Worm (Caenorhabditis elegans) whole organism, L4 larva: ENCODE results near the gene F37H8.6.
A peak's percentile ranks its signal among the peaks of the same experiment; 100 is the strongest.

ENCODE experiments used
- F10B5.3 ChIP-seq: sonication (generic microtip); optimal IDR thresholded peaks from 2 replicates; lab custom pipeline; 2016; ENCODE audit warnings: mild to moderate bottlenecking, missing genetic modification characterization, missing compliant biosample characterization
- F26F4.8 ChIP-seq: fragments of 200-800 bp; sonication (Bioruptor generic); conservative IDR thresholded peaks from 2 replicates; pipeline ENCODE4 v1.3.6; 2022; ENCODE audit warnings: missing genetic modification characterization, missing compliant biosample characterization
- F44E2.7 ChIP-seq: fragments of 200-800 bp; sonication (Bioruptor generic); IDR thresholded peaks from 2 replicates; pipeline ENCODE4 v2.1.2; 2022; ENCODE audit warnings: missing genetic modification characterization, missing compliant biosample characterization
- F49E8.2 ChIP-seq: sonication (generic microtip); optimal IDR thresholded peaks from 2 replicates; lab custom pipeline; 2016; ENCODE audit warnings: missing compliant biosample characterization, mild to moderate bottlenecking, missing genetic modification characterization, borderline replicate concordance
- R02D3.7 ChIP-seq: fragments of 150-350 bp; sonication (generic microtip); optimal IDR thresholded peaks from 3 replicates; lab custom pipeline; 2014; ENCODE audit warnings: missing biosample characterization, missing genetic modification characterization
- T20F7.1 ChIP-seq: fragments of 200-800 bp; sonication (Bioruptor generic); optimal IDR thresholded peaks from 2 replicates; lab custom pipeline; 2018; ENCODE audit warnings: mild to moderate bottlenecking, missing genetic modification characterization, missing compliant biosample characterization
- Y105C5A.15 ChIP-seq: fragments of 200-800 bp; sonication (Bioruptor generic); IDR thresholded peaks from 2 replicates; pipeline ENCODE4 v1.3.6; 2022; ENCODE audit warnings: missing genetic modification characterization, missing compliant biosample characterization
- Y48G9A.11 ChIP-seq: fragments of 200-800 bp; sonication (Bioruptor generic); IDR thresholded peaks from 2 replicates; pipeline ENCODE4 v1.3.6; 2022; ENCODE audit warnings: missing genetic modification reagents, missing genetic modification characterization, missing compliant biosample characterization
- Y75B8A.6 ChIP-seq: fragments of 200-800 bp; sonication (Bioruptor generic); IDR thresholded peaks from 2 replicates; pipeline ENCODE4 v1.3.6; 2022; ENCODE audit warnings: missing genetic modification reagents, missing genetic modification characterization, missing compliant biosample characterization
- aly-2 ChIP-seq: sonication (generic microtip); optimal IDR thresholded peaks from 2 replicates; lab custom pipeline; 2018; ENCODE audit warnings: missing biosample characterization, missing genetic modification characterization
- arid-1 ChIP-seq: fragments of 200-800 bp; sonication (Bioruptor generic); conservative IDR thresholded peaks from 2 replicates; pipeline ENCODE4 v1.3.6; 2022; ENCODE audit warnings: missing genetic modification reagents, missing genetic modification characterization, missing compliant biosample characterization
- ceh-20 ChIP-seq: fragments of 200-800 bp; sonication (Bioruptor generic); IDR thresholded peaks from 2 replicates; pipeline ENCODE4 v1.3.6; 2022; ENCODE audit warnings: missing genetic modification reagents, missing genetic modification characterization, missing compliant biosample characterization
- ceh-28 ChIP-seq: fragments of 150-350 bp; optimal IDR thresholded peaks from 2 replicates; lab custom pipeline; 2014; ENCODE audit warnings: missing biosample characterization, missing genetic modification reagents, missing genetic modification characterization
- ceh-62 ChIP-seq: sonication (generic microtip); optimal IDR thresholded peaks from 2 replicates; lab custom pipeline; 2017; ENCODE audit warnings: missing biosample characterization, missing genetic modification characterization
- ceh-82 ChIP-seq: sonication (generic microtip); optimal IDR thresholded peaks from 2 replicates; lab custom pipeline; 2017; ENCODE audit warnings: missing biosample characterization, missing genetic modification characterization
- ces-1 ChIP-seq: fragments of 150-350 bp; sonication (generic microtip); optimal IDR thresholded peaks from 4 replicates; lab custom pipeline; 2014; ENCODE audit warnings: missing biosample characterization, missing genetic modification reagents, missing genetic modification characterization
- daf-16 ChIP-seq, 3 experiments: sonication (generic microtip); optimal IDR thresholded peaks; 2 replicates each; lab custom pipeline; 2016 to 2017; ENCODE audit warnings: missing genetic modification characterization in 3 of 3, missing genetic modification reagents in 3 of 3, mild to moderate bottlenecking in 2 of 3, missing compliant biosample characterization in 2 of 3, missing biosample characterization in 1 of 3, moderate library complexity in 1 of 3
- dmd-8 ChIP-seq: fragments of 200-800 bp; sonication (Bioruptor generic); IDR thresholded peaks from 2 replicates; pipeline ENCODE4 v1.3.6; 2022; ENCODE audit warnings: missing genetic modification characterization, missing compliant biosample characterization
- duxl-1 ChIP-seq: sonication (generic microtip); optimal IDR thresholded peaks from 2 replicates; lab custom pipeline; 2016; ENCODE audit warnings: mild to moderate bottlenecking, missing genetic modification characterization, moderate library complexity, missing compliant biosample characterization; ENCODE audit not compliant: poor library complexity
- dve-1 ChIP-seq: sonication (generic microtip); optimal IDR thresholded peaks from 2 replicates; lab custom pipeline; 2017; ENCODE audit warnings: antibody characterized with exemption, mild to moderate bottlenecking, missing genetic modification characterization, missing compliant biosample characterization; ENCODE audit not compliant: insufficient read depth
- gei-8 ChIP-seq: fragments of 200-800 bp; sonication (Bioruptor generic); optimal IDR thresholded peaks from 2 replicates; lab custom pipeline; 2018; ENCODE audit warnings: mild to moderate bottlenecking, missing genetic modification characterization, missing compliant biosample characterization
- hlh-11 ChIP-seq: fragments of 200-800 bp; sonication (Bioruptor generic); optimal IDR thresholded peaks from 2 replicates; lab custom pipeline; 2018; ENCODE audit warnings: mild to moderate bottlenecking, missing genetic modification characterization, missing compliant biosample characterization
- hlh-30 ChIP-seq: sonication (generic microtip); optimal IDR thresholded peaks from 2 replicates; lab custom pipeline; 2017; ENCODE audit warnings: antibody characterized with exemption, mild to moderate bottlenecking, missing genetic modification characterization, missing compliant biosample characterization; ENCODE audit not compliant: insufficient read depth
- hmg-1.1 ChIP-seq: fragments of 200-800 bp; sonication (Bioruptor generic); IDR thresholded peaks from 2 replicates; pipeline ENCODE4 v1.3.6; 2022; ENCODE audit warnings: missing genetic modification reagents, missing genetic modification characterization, missing compliant biosample characterization
- jun-1 ChIP-seq: fragments of 150-350 bp; optimal IDR thresholded peaks from 2 replicates; lab custom pipeline; 2014; ENCODE audit warnings: missing biosample characterization, missing genetic modification reagents, missing genetic modification characterization
- lim-7 ChIP-seq: fragments of 200-800 bp; sonication (Bioruptor generic); IDR thresholded peaks from 2 replicates; pipeline ENCODE4 v1.3.6; 2022; ENCODE audit warnings: missing genetic modification characterization, missing compliant biosample characterization
- lin-39 ChIP-seq: fragments of 150-350 bp; optimal IDR thresholded peaks from 2 replicates; lab custom pipeline; 2014; ENCODE audit warnings: missing biosample characterization, missing genetic modification reagents, missing genetic modification characterization
- lir-3 ChIP-seq: sonication (generic microtip); optimal IDR thresholded peaks from 2 replicates; lab custom pipeline; 2016; ENCODE audit warnings: mild to moderate bottlenecking, missing genetic modification characterization, missing compliant biosample characterization
- mdl-1 ChIP-seq, 2 experiments: fragments of 150-350 bp in 1 of 2; sonication (generic microtip) in 1 of 2; optimal IDR thresholded peaks; 2 replicates each; lab custom pipeline; 2014 to 2017; ENCODE audit warnings: missing biosample characterization in 2 of 2, missing genetic modification characterization in 2 of 2
- mep-1 ChIP-seq: fragments of 150-350 bp; sonication (generic microtip); optimal IDR thresholded peaks from 3 replicates; lab custom pipeline; 2014; ENCODE audit warnings: missing biosample characterization, missing genetic modification characterization
- mes-2 ChIP-seq: sonication (generic microtip); optimal IDR thresholded peaks from 2 replicates; lab custom pipeline; 2016; ENCODE audit warnings: missing genotype, mild to moderate bottlenecking, missing genetic modification characterization, missing compliant biosample characterization; ENCODE audit not compliant: poor library complexity, severe bottlenecking
- mxl-2 ChIP-seq: fragments of 200-800 bp; sonication (Bioruptor generic); conservative IDR thresholded peaks from 2 replicates; pipeline ENCODE4 v1.3.6; 2022; ENCODE audit warnings: missing genetic modification reagents, missing genetic modification characterization, missing compliant biosample characterization
- mxl-3 ChIP-seq: fragments of 200-800 bp; sonication (Bioruptor generic); optimal IDR thresholded peaks from 2 replicates; lab custom pipeline; 2018; ENCODE audit warnings: mild to moderate bottlenecking, missing genetic modification characterization, missing compliant biosample characterization
- nhr-111 ChIP-seq: fragments of 200-800 bp; sonication (Bioruptor generic); optimal IDR thresholded peaks from 2 replicates; lab custom pipeline; 2018; ENCODE audit warnings: mild to moderate bottlenecking, missing genetic modification characterization, missing compliant biosample characterization
- nhr-28 ChIP-seq: fragments of 150-350 bp; optimal IDR thresholded peaks from 2 replicates; lab custom pipeline; 2014; ENCODE audit warnings: missing biosample characterization, missing genetic modification characterization
- nhr-42 ChIP-seq: fragments of 200-800 bp; sonication (Bioruptor generic); IDR thresholded peaks from 2 replicates; pipeline ENCODE4 v1.3.6; 2022; ENCODE audit warnings: missing genetic modification characterization, missing compliant biosample characterization
- php-3 ChIP-seq: fragments of 200-800 bp; sonication (Bioruptor generic); IDR thresholded peaks from 2 replicates; pipeline ENCODE4 v1.3.6; 2022; ENCODE audit warnings: missing genetic modification reagents, missing genetic modification characterization, missing compliant biosample characterization
- pqm-1 ChIP-seq: sonication (generic microtip); optimal IDR thresholded peaks from 2 replicates; lab custom pipeline; 2017; ENCODE audit warnings: missing biosample characterization, missing genetic modification characterization
- rbr-2 ChIP-seq: sonication (generic microtip); optimal IDR thresholded peaks from 2 replicates; lab custom pipeline; 2016; ENCODE audit warnings: missing genotype, missing genetic modification characterization, missing compliant biosample characterization
- sdz-12 ChIP-seq: fragments of 200-800 bp; sonication (Bioruptor generic); optimal IDR thresholded peaks from 2 replicates; lab custom pipeline; 2018; ENCODE audit warnings: mild to moderate bottlenecking, missing genetic modification characterization, missing compliant biosample characterization
- set-16 ChIP-seq: fragments of 200-800 bp; sonication (Bioruptor generic); IDR thresholded peaks from 2 replicates; pipeline ENCODE4 v1.3.6; 2022; ENCODE audit warnings: missing genetic modification reagents, missing genetic modification characterization, missing compliant biosample characterization
- skn-1 ChIP-seq: fragments of 150-350 bp; optimal IDR thresholded peaks from 2 replicates; lab custom pipeline; 2014; ENCODE audit warnings: missing biosample characterization, missing genetic modification characterization
- snpc-4 ChIP-seq: fragments of 150-350 bp; optimal IDR thresholded peaks from 2 replicates; lab custom pipeline; 2014; ENCODE audit warnings: missing biosample characterization, missing genetic modification characterization
- tra-1 ChIP-seq: fragments of 200-800 bp; sonication (Bioruptor generic); IDR thresholded peaks from 2 replicates; pipeline ENCODE4 v1.3.6; 2022; ENCODE audit warnings: missing genetic modification reagents, missing genetic modification characterization, missing compliant biosample characterization
- unc-62 ChIP-seq, 3 experiments: fragments of 150-350 bp in 1 of 3; sonication (generic microtip); optimal IDR thresholded peaks in 2 of 3; peaks in 1 of 3; 1 replicate in 1 of 3; 2 replicates in 2 of 3; lab custom pipeline; 2014 to 2017; ENCODE audit warnings: missing biosample characterization in 3 of 3, missing genetic modification characterization in 3 of 3, missing genetic modification reagents in 3 of 3, missing genotype in 1 of 3
- vab-7 ChIP-seq: fragments of 200-800 bp; sonication (Bioruptor generic); IDR thresholded peaks from 2 replicates; pipeline ENCODE4 v1.3.6; 2022; ENCODE audit warnings: missing genetic modification reagents, missing genetic modification characterization, missing compliant biosample characterization
- zag-1 ChIP-seq: fragments of 150-350 bp; optimal IDR thresholded peaks from 2 replicates; lab custom pipeline; 2014; ENCODE audit warnings: missing biosample characterization, missing genetic modification characterization
- zip-11 ChIP-seq: fragments of 200-800 bp; sonication (Bioruptor generic); IDR thresholded peaks from 2 replicates; pipeline ENCODE4 v1.3.6; 2022; ENCODE audit warnings: missing genetic modification characterization, missing compliant biosample characterization

Gene F37H8.6

ce11 chrII:11154957-11155356, 22.3 kb downstream of the F37H8.6 start (continued):
- TF ChIP-seq mep-1 (tag; lab: Kevin White, UChicago), result no peak
- no peak for TF ChIP-seq mdl-1 (tag; optimal IDR thresholded peaks at IDR 0.05; lab: Kevin White, UChicago)
- no peak for TF ChIP-seq lir-3
- TF ChIP-seq ceh-82 (tag; lab: Kevin White, UChicago), result no peak
- TF ChIP-seq daf-16 (GFP tag; optimal IDR thresholded peaks at IDR 0.05; lab: Kevin White, UChicago), result no peak
- TF ChIP-seq daf-16 (tag; optimal IDR thresholded peaks at IDR 0.05; lab: Kevin White, UChicago), result peak; percentile 90
- no peak for TF ChIP-seq lin-39 (tag; lab: Kevin White, UChicago)
- TF ChIP-seq duxl-1 (tag; lab: Kevin White, UChicago), result no peak
- no peak for TF ChIP-seq sdz-12 (GFP tag; lab: Kevin White, UChicago)
- TF ChIP-seq mxl-3 (GFP tag; lab: Kevin White, UChicago), result no peak
- no peak for TF ChIP-seq mes-2 (tag; lab: Kevin White, UChicago)
- no peak for TF ChIP-seq nhr-111 (GFP tag; lab: Kevin White, UChicago)
- no peak for TF ChIP-seq hmg-1.1
- no peak for TF ChIP-seq zip-11 (GFP tag; lab: Robert Waterston, UW)
- TF ChIP-seq, all 104 proteins: peak for 4

- TF ChIP-seq Y75B8A.6 (GFP tag; lab: Robert Waterston, UW) (no peak), lim-7 (GFP tag; lab: Robert Waterston, UW) (no peak), R02D3.7 (tag; lab: Kevin White, UChicago) (no peak), arid-1 (GFP tag; lab: Robert Waterston, UW) (no peak), Y105C5A.15 (no peak), set-16 (GFP tag; lab: Robert Waterston, UW) (no peak), rbr-2 (tag; lab: Kevin White, UChicago) (no peak), aly-2 (tag; lab: Kevin White, UChicago) (no peak), gei-8 (GFP tag; lab: Kevin White, UChicago) (no peak), duxl-1 (tag; lab: Kevin White, UChicago) (no peak), ces-1 (GFP tag; lab: Kevin White, UChicago) (no peak), sdz-12 (GFP tag; lab: Kevin White, UChicago) (no peak), Y48G9A.11 (GFP tag; lab: Robert Waterston, UW) (no peak), hlh-30 (tag; lab: Kevin White, UChicago) (peak; percentile 56), nhr-28 (tag; lab: Kevin White, UChicago) (peak; percentile 47), zag-1 (tag; lab: Kevin White, UChicago) (no peak), mep-1 (tag; lab: Kevin White, UChicago) (no peak), ceh-62 (no peak), unc-62 (GFP tag; optimal IDR thresholded peaks at IDR 0.05 in 1 of 2; lab: Kevin White, UChicago) (peak in 1 of 2 experiments; percentile 20), unc-62 (tag; optimal IDR thresholded peaks at IDR 0.05; lab: Kevin White, UChicago) (no peak), dve-1 (peak; percentile 65), tra-1 (GFP tag; lab: Robert Waterston, UW) (no peak), php-3 (0 out of 2 replicates have a peak, but pooled peaks have one; percentile 32), pqm-1 (tag; lab: Kevin White, UChicago) (no peak), daf-16 (GFP tag; optimal IDR thresholded peaks at IDR 0.05; lab: Kevin White, UChicago) (no peak), daf-16 (tag; optimal IDR thresholded peaks at IDR 0.05; lab: Kevin White, UChicago) (peak; percentile 63), jun-1 (tag; lab: Kevin White, UChicago) (peak; percentile 16), hlh-11 (tag; lab: Kevin White, UChicago) (peak; percentile 66), snpc-4 (tag; lab: Kevin White, UChicago) (no peak), skn-1 (tag; lab: Kevin White, UChicago) (no peak), ceh-20 (no peak), F44E2.7 (GFP tag; lab: Robert Waterston, UW) (no peak), ceh-28 (no peak), F10B5.3 (tag; lab: Kevin White, UChicago) (no peak), F26F4.8 (GFP tag; lab: Robert Waterston, UW) (no peak), mxl-3 (GFP tag; lab: Kevin White, UChicago) (no peak), dmd-8 (GFP tag; lab: Robert Waterston, UW) (no peak), mxl-2 (GFP tag; lab: Robert Waterston, UW) (no peak), F49E8.2 (tag; lab: Kevin White, UChicago) (no peak), vab-7 (no peak), T20F7.1 (GFP tag; lab: Kevin White, UChicago) (no peak), nhr-42 (GFP tag; lab: Robert Waterston, UW) (no peak)
Measured at ce11 chrII:11153800-11154199, 23.5 kb downstream of the F37H8.6 start.
